Fruit fly (Drosophila melanogaster) whole organism, pupa: ENCODE data around the gene CG33689.
A peak's percentile ranks its signal among the peaks of the same experiment; 100 is the strongest.

ENCODE experiments used
- CG10348 ChIP-seq: fragments of 200-800 bp; sonication (Bioruptor generic); IDR thresholded peaks from 2 replicates; pipeline ENCODE4 v1.3.6; 2022; ENCODE audit warnings: missing biosample characterization, missing genetic modification characterization
- CG12605 ChIP-seq: fragments of 200-800 bp; sonication (Bioruptor generic); IDR thresholded peaks from 2 replicates; pipeline ENCODE4 v1.3.6; 2022; ENCODE audit warnings: missing biosample characterization, missing genetic modification characterization
- CG14655 ChIP-seq: fragments of 200-800 bp; sonication (Bioruptor generic); optimal IDR thresholded peaks from 3 replicates; lab custom pipeline; 2017; ENCODE audit warnings: mild to moderate bottlenecking, missing biosample characterization, missing genetic modification reagents, missing genetic modification characterization
- CG32121 ChIP-seq: fragments of 200-800 bp; sonication (Bioruptor generic); IDR thresholded peaks from 2 replicates; pipeline ENCODE4 v1.3.6; 2022; ENCODE audit warnings: missing biosample characterization, missing genetic modification characterization
- CG34367 ChIP-seq: fragments of 200-800 bp; sonication (Bioruptor generic); optimal IDR thresholded peaks from 2 replicates; lab custom pipeline; 2018; ENCODE audit warnings: missing biosample characterization, mild to moderate bottlenecking, missing genetic modification characterization
- CG8301 ChIP-seq: fragments of 200-800 bp; sonication (Bioruptor generic); optimal IDR thresholded peaks from 2 replicates; lab custom pipeline; 2018; ENCODE audit warnings: missing biosample characterization, mild to moderate bottlenecking, missing genetic modification characterization
- CG9948 ChIP-seq: fragments of 200-800 bp; sonication (Bioruptor generic); optimal IDR thresholded peaks from 2 replicates; lab custom pipeline; 2018; ENCODE audit warnings: missing biosample characterization, mild to moderate bottlenecking, missing genetic modification characterization, moderate library complexity
- EcR ChIP-seq: fragments of 200-800 bp; sonication (Bioruptor generic); optimal IDR thresholded peaks from 3 replicates; lab custom pipeline; 2019; ENCODE audit warnings: missing biosample characterization, missing genetic modification characterization, mild to moderate bottlenecking, moderate library complexity, missing genetic modification reagents
- Pif1A ChIP-seq: fragments of 200-800 bp; sonication (Bioruptor generic); optimal IDR thresholded peaks from 3 replicates; lab custom pipeline; 2016; ENCODE audit warnings: missing biosample characterization, missing genetic modification characterization
- Pif1B ChIP-seq: fragments of 200-800 bp; sonication (Bioruptor generic); optimal IDR thresholded peaks from 3 replicates; lab custom pipeline; 2016; ENCODE audit warnings: missing biosample characterization, missing genetic modification characterization
- Snoo ChIP-seq: fragments of 200-800 bp; sonication (Bioruptor generic); optimal IDR thresholded peaks from 3 replicates; lab custom pipeline; 2017; ENCODE audit warnings: missing biosample characterization, mild to moderate bottlenecking, missing genetic modification characterization, inconsistent platforms
- fd96Ca ChIP-seq: fragments of 200-800 bp; sonication (Bioruptor generic); IDR thresholded peaks from 3 replicates; pipeline ENCODE4 v1.3.6; 2022; ENCODE audit warnings: missing biosample characterization, missing genetic modification characterization
- rn ChIP-seq: fragments of 200-800 bp; sonication (Bioruptor generic); IDR thresholded peaks from 2 replicates; pipeline ENCODE4 v1.3.6; 2022; ENCODE audit warnings: missing biosample characterization, missing genetic modification characterization

DNA sequence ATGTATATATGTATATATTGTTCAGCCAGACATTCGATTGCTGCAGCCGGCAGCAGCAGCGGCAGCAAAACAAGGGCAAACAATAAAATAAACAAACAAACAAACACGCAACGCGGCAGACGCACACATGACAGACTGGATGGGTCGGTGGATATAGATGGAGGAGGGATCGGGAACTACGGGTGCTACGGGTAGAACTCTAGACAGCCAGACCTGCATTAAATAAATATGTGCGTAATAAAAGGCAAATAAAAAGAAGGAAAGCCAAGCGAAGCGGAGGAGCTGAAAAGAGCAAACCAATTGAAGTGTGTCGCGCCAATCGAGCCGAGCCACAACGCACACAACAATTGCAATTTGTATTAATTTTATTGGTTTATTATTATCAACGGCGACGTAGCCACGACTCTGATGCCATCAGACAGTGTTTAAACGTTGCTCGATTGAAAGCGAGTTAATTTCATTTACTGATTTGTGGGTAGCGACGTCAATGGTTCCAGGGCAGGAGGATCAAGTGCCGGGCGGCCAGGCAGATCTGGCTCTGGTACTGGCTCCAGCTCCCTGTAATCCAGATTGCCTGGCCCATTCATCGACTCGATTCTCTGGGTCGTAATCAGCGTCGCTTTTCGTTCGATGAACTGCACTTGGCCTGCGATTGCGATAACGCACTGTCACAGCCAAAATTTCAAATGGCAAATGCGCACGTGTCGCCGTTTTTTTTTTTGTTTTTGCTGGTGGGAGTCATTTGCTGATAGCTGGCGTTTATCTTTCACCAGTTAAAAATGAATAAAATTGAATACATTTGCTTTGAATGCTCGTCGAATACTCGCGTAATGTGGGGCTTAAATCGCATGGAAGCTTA lies 5.9 kb upstream of the CG33689 start:
- TF ChIP-seq CG32121 (GFP tag; lab: Robert Waterston, UW), result peak; percentile 65; the same call in 1 of the 2 replicates
- peak; percentile 82 for TF ChIP-seq Snoo
- peak; percentile 54 for TF ChIP-seq CG8301
- peak; percentile 77 for TF ChIP-seq Pif1A
- TF ChIP-seq CG34367, result peak; percentile 65
- peak; percentile 86 for TF ChIP-seq EcR
- peak; percentile 70; the same call in 2 of the 3 replicates for TF ChIP-seq fd96Ca (GFP tag; lab: Robert Waterston, UW)
- TF ChIP-seq Pif1B (GFP tag; lab: Kevin White, UChicago), result peak; percentile 80
- no peak for TF ChIP-seq rn (GFP tag; lab: Robert Waterston, UW)
- peak; percentile 46 for TF ChIP-seq CG9948 (tag; lab: Kevin White, UChicago)
- no peak for TF ChIP-seq CG10348 (GFP tag; lab: Robert Waterston, UW)
- TF ChIP-seq CG14655, result peak; percentile 68
- peak; percentile 78 for TF ChIP-seq CG12605 (GFP tag; lab: Robert Waterston, UW)
